Worm (Caenorhabditis elegans): ENCODE data around the gene F17A2.16.

DNA sequence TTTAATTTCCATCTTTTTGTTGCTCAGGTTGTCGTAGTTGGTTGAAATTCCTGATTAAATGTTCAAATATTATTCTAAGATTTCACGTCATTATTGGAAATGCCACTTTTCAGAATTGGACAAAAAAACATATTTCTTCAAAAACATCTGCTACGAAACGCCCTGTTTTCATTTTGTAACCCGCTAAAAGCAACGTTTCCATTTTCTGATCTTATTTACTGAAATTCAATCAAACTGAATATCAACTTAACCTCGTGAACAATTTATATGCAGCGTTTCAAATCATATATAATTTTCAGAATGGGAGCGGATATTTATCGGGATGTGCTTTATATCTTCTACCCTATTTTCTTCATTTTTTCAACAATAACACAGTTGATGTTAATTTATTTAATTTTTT lies 15.2 kb downstream of the F17A2.16 start, which contains the start of gene srd-40:
- TF ChIP-seq dao-5 (tag; optimal IDR thresholded peaks at IDR 0.05) (no peak), W03F9.2 (tag; optimal IDR thresholded peaks at IDR 0.05) (no peak), him-1 (tag; optimal IDR thresholded peaks at IDR 0.05) (no peak)

Measured in whole organism, L4/young adult.